In genomic region chrIV:16962445-16962844, ce11 we compare ENCODE assay signal across 4 worm cellular contexts.
A peak's percentile ranks its signal among the peaks of the same experiment; 100 is the strongest.
TF ChIP-seq lines count a peak whose summit lies in the region.

No protein-coding gene starts in this region.

TF ChIP-seq in whole organism, L3 larva, 47 proteins besides CTCF, POLR2A, EP300 and RAD21:
- TF ChIP-seq ceh-28 (tag; optimal IDR thresholded peaks at IDR 0.05; lab: Kevin White, UChicago) (peak; percentile 25), unc-39 (tag; optimal IDR thresholded peaks at IDR 0.05; lab: Kevin White, UChicago) (no peak), nhr-76 (tag; optimal IDR thresholded peaks at IDR 0.05; lab: Kevin White, UChicago) (no peak), R02D3.7 (tag; optimal IDR thresholded peaks at IDR 0.05; lab: Kevin White, UChicago) (no peak)
TF ChIP-seq in whole organism, L3 larva: peak in this region for 1.

TF ChIP-seq in whole organism, L4 larva, 104 proteins besides CTCF, POLR2A, EP300 and RAD21:
- TF ChIP-seq egl-43 (GFP tag; IDR thresholded peaks at IDR 0.05; lab: Robert Waterston, UW) (0 out of 2 replicates have a peak, but pooled peaks have one; percentile 48), ceh-28 (tag; optimal IDR thresholded peaks at IDR 0.05; lab: Kevin White, UChicago) (peak; percentile 72), F26F4.8 (GFP tag; conservative IDR thresholded peaks at IDR 0.05; lab: Robert Waterston, UW) (no peak), lin-29 (GFP tag; IDR thresholded peaks at IDR 0.05; lab: Robert Waterston, UW) (no peak), fos-1 (tag; optimal IDR thresholded peaks at IDR 0.05; lab: Kevin White, UChicago) (no peak), mes-2 (tag; optimal IDR thresholded peaks at IDR 0.05; lab: Kevin White, UChicago; ENCODE audit: poor library complexity, severe bottlenecking) (no peak), set-16 (GFP tag; IDR thresholded peaks at IDR 0.05; lab: Robert Waterston, UW) (peak; percentile 93), hmg-1.1 (GFP tag; IDR thresholded peaks at IDR 0.05; lab: Robert Waterston, UW) (no peak), zfp-3 (GFP tag; conservative IDR thresholded peaks at IDR 0.05; lab: Robert Waterston, UW) (no peak)

TF ChIP-seq in whole organism, midembryonic, 9 proteins besides CTCF, POLR2A, EP300 and RAD21:
- TF ChIP-seq T22C8.4 (GFP tag; IDR thresholded peaks at IDR 0.05; lab: Robert Waterston, UW) (peak; percentile 48; the same call in 1 of the 2 replicates), klf-2 (GFP tag; conservative IDR thresholded peaks at IDR 0.05; lab: Robert Waterston, UW) (no peak), ref-1 (GFP tag; conservative IDR thresholded peaks at IDR 0.05; lab: Robert Waterston, UW) (no peak), med-1 (GFP tag; optimal IDR thresholded peaks at IDR 0.05; lab: Kevin White, UChicago; ENCODE audit: insufficient read depth) (no peak), flt-1 (GFP tag; IDR thresholded peaks at IDR 0.05; lab: Robert Waterston, UW) (no peak), ztf-23 (GFP tag; IDR thresholded peaks at IDR 0.05; lab: Robert Waterston, UW) (no peak)

TF ChIP-seq in whole organism, young adult, 124 proteins besides CTCF, POLR2A, EP300 and RAD21:
- TF ChIP-seq snpc-3.4 (tag; optimal IDR thresholded peaks at IDR 0.05; lab: Kevin White, UChicago) (no peak), B0019.2 (GFP tag; conservative IDR thresholded peaks at IDR 0.05; lab: Robert Waterston, UW) (no peak), nhr-179 (tag; optimal IDR thresholded peaks at IDR 0.05; lab: Kevin White, UChicago) (no peak), ztf-25 (GFP tag; IDR thresholded peaks at IDR 0.05; lab: Robert Waterston, UW) (no peak), egrh-3 (GFP tag; IDR thresholded peaks at IDR 0.05; lab: Robert Waterston, UW) (peak; percentile 83), dpl-1 (GFP tag; optimal IDR thresholded peaks at IDR 0.05; lab: Kevin White, UChicago) (no peak), F49E8.2 (tag; optimal IDR thresholded peaks at IDR 0.05; lab: Kevin White, UChicago; ENCODE audit: insufficient read depth) (no peak), athp-1 (tag; optimal IDR thresholded peaks at IDR 0.05; lab: Kevin White, UChicago) (no peak), Y95B8A.8 (GFP tag; IDR thresholded peaks at IDR 0.05; lab: Robert Waterston, UW) (no peak), hsf-1 (GFP tag; IDR thresholded peaks at IDR 0.05; lab: Robert Waterston, UW) (no peak), F10E7.11 (tag; optimal IDR thresholded peaks at IDR 0.05; lab: Kevin White, UChicago) (no peak), ceh-58 (GFP tag; IDR thresholded peaks at IDR 0.05; lab: Robert Waterston, UW) (no peak), lin-40 (tag; optimal IDR thresholded peaks at IDR 0.05; lab: Kevin White, UChicago) (no peak), madf-3 (GFP tag; IDR thresholded peaks at IDR 0.05; lab: Robert Waterston, UW) (0 out of 2 replicates have a peak, but pooled peaks have one; percentile 16), hrde-1 (tag; optimal IDR thresholded peaks at IDR 0.05; lab: Kevin White, UChicago; ENCODE audit: borderline replicate concordance) (no peak), C06A6.2 (GFP tag; conservative IDR thresholded peaks at IDR 0.05; lab: Robert Waterston, UW) (no peak), Y53F4B.3 (GFP tag; IDR thresholded peaks at IDR 0.05; lab: Robert Waterston, UW) (no peak), zfh-2 (GFP tag; conservative IDR thresholded peaks at IDR 0.05; lab: Robert Waterston, UW) (peak; percentile 92), ceh-79 (tag; optimal IDR thresholded peaks at IDR 0.05; lab: Kevin White, UChicago) (no peak), F57A8.1 (GFP tag; optimal IDR thresholded peaks at IDR 0.05; lab: Kevin White, UChicago) (no peak)
